Worm (Caenorhabditis elegans) whole organism, L1 larva: ENCODE data around the gene R144.12.
"Not testable (repeated sequence)": the region's sequence is repeated elsewhere in the genome, so short reads cannot be mapped to it uniquely, and the experiment has no call there.

ENCODE experiments used
- C16A3.4 ChIP-seq: fragments of 150-350 bp; optimal IDR thresholded peaks from 2 replicates; lab custom pipeline; 2014; ENCODE audit warnings: missing biosample characterization, missing genetic modification characterization
- F16B12.6 ChIP-seq: fragments of 150-350 bp; optimal IDR thresholded peaks from 2 replicates; lab custom pipeline; 2014; ENCODE audit warnings: missing biosample characterization, missing genetic modification characterization
- ceh-63 ChIP-seq: fragments of 200-800 bp; sonication (Bioruptor generic); optimal IDR thresholded peaks from 2 replicates; lab custom pipeline; 2018; ENCODE audit warnings: mild to moderate bottlenecking, missing genetic modification characterization, missing compliant biosample characterization
- ceh-82 ChIP-seq, 3 experiments: fragments of 150-350 bp in 1 of 3; sonication (generic microtip) in 2 of 3; optimal IDR thresholded peaks; 2 replicates each; lab custom pipeline; 2014 to 2017; ENCODE audit warnings: missing biosample characterization in 3 of 3, missing genetic modification characterization in 3 of 3
- ces-1 ChIP-seq: fragments of 150-350 bp; optimal IDR thresholded peaks from 2 replicates; lab custom pipeline; 2014; ENCODE audit warnings: missing biosample characterization, missing genetic modification reagents, missing genetic modification characterization
- efl-1 ChIP-seq, 4 experiments: fragments of 150-350 bp; optimal IDR thresholded peaks in 3 of 4; peaks in 1 of 4; 1 replicate in 1 of 4; 2 replicates in 3 of 4; lab custom pipeline; 2014; ENCODE audit warnings: missing biosample characterization in 2 of 4, missing genetic modification characterization in 2 of 4, missing genetic modification reagents in 2 of 4
- egl-13 ChIP-seq: sonication (generic microtip); optimal IDR thresholded peaks from 2 replicates; lab custom pipeline; 2016; ENCODE audit warnings: missing genotype, missing genetic modification reagents, missing genetic modification characterization, missing compliant biosample characterization
- elt-3 ChIP-seq, 6 experiments: fragments of 150-350 bp in 1 of 6; sonication (generic microtip); optimal IDR thresholded peaks; 2 replicates each; lab custom pipeline; 2017 to 2018; ENCODE audit warnings: missing biosample characterization in 6 of 6, missing genetic modification characterization in 6 of 6, inconsistent platforms in 1 of 6
- ets-5 ChIP-seq: fragments of 200-800 bp; sonication (Bioruptor generic); IDR thresholded peaks from 2 replicates; pipeline ENCODE4 v1.3.6; 2022; ENCODE audit warnings: missing genetic modification characterization, missing compliant biosample characterization
- fkh-4 ChIP-seq: sonication (generic microtip); optimal IDR thresholded peaks from 2 replicates; lab custom pipeline; 2016; ENCODE audit warnings: missing compliant biosample characterization, missing genetic modification characterization, borderline replicate concordance
- hlh-17 ChIP-seq: fragments of 200-800 bp; sonication (Bioruptor generic); optimal IDR thresholded peaks from 2 replicates; lab custom pipeline; 2018; ENCODE audit warnings: missing genetic modification characterization, mild to moderate bottlenecking, missing compliant biosample characterization, moderate library complexity, borderline replicate concordance
- hpl-2 ChIP-seq: fragments of 150-350 bp; optimal IDR thresholded peaks from 2 replicates; lab custom pipeline; 2014; ENCODE audit warnings: missing biosample characterization, missing genetic modification reagents, missing genetic modification characterization
- irx-1 ChIP-seq: sonication (generic microtip); optimal IDR thresholded peaks from 2 replicates; lab custom pipeline; 2016; ENCODE audit warnings: missing genetic modification characterization, missing compliant biosample characterization
- isw-1 ChIP-seq: fragments of 200-800 bp; sonication (Bioruptor generic); IDR thresholded peaks from 2 replicates; pipeline ENCODE4 v1.3.6; 2022; ENCODE audit warnings: missing genetic modification characterization, missing compliant biosample characterization
- jun-1 ChIP-seq: fragments of 150-350 bp; optimal IDR thresholded peaks from 2 replicates; lab custom pipeline; 2014; ENCODE audit warnings: missing biosample characterization, missing genetic modification reagents, missing genetic modification characterization
- lin-13 ChIP-seq: fragments of 150-350 bp; optimal IDR thresholded peaks from 2 replicates; lab custom pipeline; 2014; ENCODE audit warnings: missing biosample characterization, missing genetic modification reagents, missing genetic modification characterization
- lin-14 ChIP-seq: fragments of 200-800 bp; sonication (Bioruptor generic); optimal IDR thresholded peaks from 2 replicates; lab custom pipeline; 2018; ENCODE audit warnings: mild to moderate bottlenecking, missing genetic modification characterization, moderate library complexity, missing compliant biosample characterization
- lin-35 ChIP-seq, 2 experiments: fragments of 150-350 bp; optimal IDR thresholded peaks; 2 replicates each; lab custom pipeline; 2014; ENCODE audit warnings: missing biosample characterization in 2 of 2, missing genetic modification characterization in 2 of 2, missing genetic modification reagents in 2 of 2
- lir-3 ChIP-seq: sonication (generic microtip); optimal IDR thresholded peaks from 2 replicates; lab custom pipeline; 2016; ENCODE audit warnings: mild to moderate bottlenecking, missing genetic modification characterization, moderate library complexity, missing compliant biosample characterization; ENCODE audit not compliant: poor library complexity
- lsy-2 ChIP-seq, 2 experiments: fragments of 150-350 bp; optimal IDR thresholded peaks; 2 replicates each; lab custom pipeline; 2014; ENCODE audit warnings: missing biosample characterization in 2 of 2, missing genetic modification characterization in 2 of 2
- mep-1 ChIP-seq: fragments of 150-350 bp; optimal IDR thresholded peaks from 2 replicates; lab custom pipeline; 2014; ENCODE audit warnings: missing biosample characterization, missing genetic modification characterization
- nhr-12 ChIP-seq: sonication (generic microtip); optimal IDR thresholded peaks from 2 replicates; lab custom pipeline; 2017; ENCODE audit warnings: missing biosample characterization, missing genetic modification characterization
- nhr-20 ChIP-seq: sonication (generic microtip); optimal IDR thresholded peaks from 2 replicates; lab custom pipeline; 2016; ENCODE audit warnings: mild to moderate bottlenecking, missing genetic modification characterization, missing compliant biosample characterization
- nhr-76 ChIP-seq: sonication (generic microtip); optimal IDR thresholded peaks from 2 replicates; lab custom pipeline; 2017; ENCODE audit warnings: missing biosample characterization, missing genetic modification characterization
- nhr-77 ChIP-seq: fragments of 150-350 bp; optimal IDR thresholded peaks from 2 replicates; lab custom pipeline; 2014; ENCODE audit warnings: missing biosample characterization, missing genetic modification characterization
- nhr-85 ChIP-seq: sonication (generic microtip); peaks from one replicate; lab custom pipeline; 2016; ENCODE audit warnings: missing genetic modification characterization, inconsistent platforms, missing compliant biosample characterization
- nhr-90 ChIP-seq: sonication (generic microtip); optimal IDR thresholded peaks from 2 replicates; lab custom pipeline; 2016; ENCODE audit warnings: mild to moderate bottlenecking, missing genetic modification characterization, missing compliant biosample characterization; ENCODE audit not compliant: poor library complexity
- pag-3 ChIP-seq: sonication (generic microtip); optimal IDR thresholded peaks from 2 replicates; lab custom pipeline; 2017; ENCODE audit warnings: missing genetic modification characterization, mild to moderate bottlenecking, missing compliant biosample characterization, antibody characterized with exemption, borderline replicate concordance; ENCODE audit not compliant: insufficient read depth
- snpc-4 ChIP-seq: fragments of 150-350 bp; optimal IDR thresholded peaks from 2 replicates; lab custom pipeline; 2014; ENCODE audit warnings: missing biosample characterization, missing genetic modification characterization
- snu-23 ChIP-seq: sonication (generic microtip); optimal IDR thresholded peaks from 2 replicates; lab custom pipeline; 2016; ENCODE audit warnings: missing genetic modification characterization, missing compliant biosample characterization
- swsn-7 ChIP-seq: sonication (generic microtip); optimal IDR thresholded peaks from 2 replicates; lab custom pipeline; 2016; ENCODE audit warnings: missing genetic modification characterization, missing compliant biosample characterization
- tbx-2 ChIP-seq: sonication (generic microtip); optimal IDR thresholded peaks from 2 replicates; lab custom pipeline; 2016; ENCODE audit warnings: missing genetic modification characterization, missing compliant biosample characterization
- unc-130 ChIP-seq: fragments of 150-350 bp; optimal IDR thresholded peaks from 2 replicates; lab custom pipeline; 2017; ENCODE audit warnings: missing biosample characterization, missing genetic modification characterization, inconsistent platforms
- unc-30 ChIP-seq: sonication (generic microtip); optimal IDR thresholded peaks from 2 replicates; lab custom pipeline; 2017; ENCODE audit warnings: missing biosample characterization, missing genetic modification characterization
- unc-62 ChIP-seq: fragments of 150-350 bp; optimal IDR thresholded peaks from 2 replicates; lab custom pipeline; 2014; ENCODE audit warnings: missing biosample characterization, missing genetic modification reagents, missing genetic modification characterization
- vab-15 ChIP-seq: sonication (generic microtip); optimal IDR thresholded peaks from 2 replicates; lab custom pipeline; 2017; ENCODE audit warnings: missing genotype, mild to moderate bottlenecking, missing genetic modification characterization, missing compliant biosample characterization
- ztf-11 ChIP-seq, 2 experiments: sonication (generic microtip); optimal IDR thresholded peaks; 2 replicates each; lab custom pipeline; 2016 to 2017; ENCODE audit warnings: missing genetic modification characterization in 2 of 2, missing biosample characterization in 1 of 2, missing compliant biosample characterization in 1 of 2

The R144.12 gene

DNA sequence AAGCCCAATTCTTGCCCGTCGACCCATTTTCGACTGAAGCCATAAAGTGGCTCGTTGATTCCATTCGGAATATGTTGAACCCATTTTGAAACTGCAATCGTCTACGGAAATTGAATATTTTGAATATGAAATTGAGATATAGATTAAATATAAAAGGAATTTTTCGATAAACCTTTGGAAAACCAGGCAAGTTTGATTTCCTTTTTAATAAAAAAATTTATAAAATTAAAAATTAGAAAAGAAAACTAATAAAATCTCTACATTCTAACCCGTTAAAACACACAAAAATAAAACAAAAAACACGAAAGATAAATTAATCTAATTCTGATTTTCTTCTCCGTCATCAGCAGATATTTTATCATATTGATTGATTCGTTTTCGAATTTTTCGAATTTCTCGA is at the start of gene R144.12:
Gene R144.12, minus strand, starts transcription at position 101 of the 400 bp plus-strand sequence.
- TF ChIP-seq unc-62 (GFP tag; lab: Kevin White, UChicago) (no peak), ets-5 (GFP tag; lab: Robert Waterston, UW) (no peak), ceh-82 (tag; optimal IDR thresholded peaks at IDR 0.05; lab: Kevin White, UChicago) (no peak), efl-1 (optimal IDR thresholded peaks at IDR 0.05; lab: Kevin White, UChicago) (no peak), efl-1 (GFP tag; optimal IDR thresholded peaks at IDR 0.05 in 1 of 2; lab: Kevin White, UChicago) (no peak), fkh-4 (tag; lab: Kevin White, UChicago) (no peak), nhr-12 (tag; lab: Kevin White, UChicago) (no peak), snpc-4 (tag; lab: Kevin White, UChicago) (no peak), lin-13 (no peak), elt-3 (tag; optimal IDR thresholded peaks at IDR 0.05; lab: Kevin White, UChicago) (no peak), lin-35 (GFP tag; optimal IDR thresholded peaks at IDR 0.05; lab: Kevin White, UChicago) (no peak), lsy-2 (tag; optimal IDR thresholded peaks at IDR 0.05; lab: Kevin White, UChicago) (no peak), vab-15 (no peak), hlh-17 (GFP tag; lab: Kevin White, UChicago) (no peak)

ce11 chrIII:5055709-5056108 is 48.9 kb upstream of the R144.12 start, which contains the start of gene C45G9.9:
TSS of gene C45G9.9 (minus strand) at chrIII:5055809.
- not testable (repeated sequence) for TF ChIP-seq C16A3.4 (tag; lab: Kevin White, UChicago); ces-1; hlh-17 (GFP tag; lab: Kevin White, UChicago)

DNA sequence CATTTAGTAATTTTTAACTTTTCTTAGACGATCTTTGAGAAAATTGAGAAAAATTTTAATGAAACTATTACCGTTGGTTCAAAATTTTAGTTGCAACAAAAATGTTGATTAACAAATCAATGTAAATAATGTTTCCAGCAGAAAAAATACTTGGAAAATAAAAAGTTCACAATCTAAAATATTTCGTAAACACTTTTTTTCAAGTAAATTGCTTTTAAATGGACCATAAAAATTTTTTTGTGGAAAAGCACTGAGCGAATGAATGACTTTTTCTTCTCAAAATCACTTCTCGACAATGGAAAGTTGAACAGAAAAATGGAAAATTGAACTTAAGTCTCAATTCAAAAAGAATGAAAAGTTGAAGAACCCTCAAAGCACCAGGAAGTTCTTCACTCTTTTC is 46.8 kb upstream of the R144.12 start, which contains the start of gene C45G9.8:
Gene C45G9.8, minus strand, starts transcription at position 101 of the 400 bp plus-strand sequence.
- TF ChIP-seq nhr-77 (tag; lab: Kevin White, UChicago) (no peak), swsn-7 (tag; lab: Kevin White, UChicago) (no peak), jun-1 (tag; lab: Kevin White, UChicago) (no peak), irx-1 (tag; lab: Kevin White, UChicago) (no peak), nhr-20 (no peak), tbx-2 (tag; lab: Kevin White, UChicago) (no peak), F16B12.6 (tag; lab: Kevin White, UChicago) (no peak), nhr-76 (tag; lab: Kevin White, UChicago) (no peak), unc-30 (tag; lab: Kevin White, UChicago) (no peak), mep-1 (tag; lab: Kevin White, UChicago) (no peak), ets-5 (GFP tag; lab: Robert Waterston, UW) (no peak), C16A3.4 (tag; lab: Kevin White, UChicago) (no peak), hpl-2 (no peak), ztf-11 (tag; optimal IDR thresholded peaks at IDR 0.05; lab: Kevin White, UChicago) (no peak), elt-3 (tag; optimal IDR thresholded peaks at IDR 0.05; lab: Kevin White, UChicago) (no peak), nhr-90 (tag; lab: Kevin White, UChicago) (no peak), lir-3 (tag; lab: Kevin White, UChicago) (no peak)

DNA sequence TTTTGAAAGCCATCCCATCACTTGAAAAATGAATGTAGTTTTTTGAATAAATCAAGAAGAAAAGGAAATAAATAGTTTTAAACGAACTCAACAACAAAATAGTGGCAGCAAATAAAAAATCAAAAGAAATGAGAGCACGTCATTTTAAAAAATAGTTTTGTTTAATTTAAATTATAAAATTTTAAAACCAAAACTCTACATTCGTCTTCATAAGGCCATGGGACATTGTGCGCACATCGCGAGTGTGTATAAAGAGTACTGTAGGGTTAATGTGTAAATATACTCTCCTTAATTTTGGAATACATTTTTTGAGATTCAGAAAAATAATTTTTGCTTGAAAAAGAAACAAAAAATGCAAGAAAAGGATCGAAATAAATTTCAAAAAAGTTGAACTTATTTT is 45.2 kb upstream of the R144.12 start, which contains the start of gene C45G9.15:
Gene C45G9.15, minus strand, starts transcription at position 101 of the 400 bp plus-strand sequence.
- TF ChIP-seq mep-1 (tag; lab: Kevin White, UChicago) (no peak), egl-13 (tag; lab: Kevin White, UChicago) (no peak), pag-3 (tag; lab: Kevin White, UChicago) (no peak), unc-130 (tag; lab: Kevin White, UChicago) (no peak), isw-1 (GFP tag; lab: Robert Waterston, UW) (no peak), snu-23 (GFP tag; lab: Kevin White, UChicago) (no peak), lin-14 (GFP tag; lab: Kevin White, UChicago) (no peak), lir-3 (tag; lab: Kevin White, UChicago) (no peak), ceh-63 (GFP tag; lab: Kevin White, UChicago) (no peak), nhr-85 (tag; lab: Kevin White, UChicago) (no peak)
